Fruit fly (Drosophila melanogaster) Kc167 (cell line): Measurements from ENCODE around the gene CG6356.

Experiments
- Myc ChIP-seq: fragments of >200 bp; optimal IDR thresholded peaks from 2 replicates; lab custom pipeline; 2017; ENCODE audit warnings: missing external identifiers
- Sin3A ChIP-seq: fragments of >200 bp; optimal IDR thresholded peaks from 2 replicates; lab custom pipeline; 2018; ENCODE audit warnings: missing external identifiers
- h ChIP-seq: fragments of >200 bp; optimal IDR thresholded peaks from 3 replicates; lab custom pipeline; 2018; ENCODE audit warnings: missing external identifiers
- insv ChIP-seq: fragments of >200 bp; optimal IDR thresholded peaks from 3 replicates; lab custom pipeline; 2018; ENCODE audit warnings: missing external identifiers
- psq ChIP-seq: fragments of >200 bp; optimal IDR thresholded peaks from 2 replicates; lab custom pipeline; 2017; ENCODE audit warnings: missing external identifiers
- ttk ChIP-seq: sonication (Bioruptor generic); optimal IDR thresholded peaks from 2 replicates; lab custom pipeline; 2017; ENCODE audit warnings: missing external identifiers

Gene CG6356

dm6 chr3R:24276104-24277008, 7.4 kb upstream of the CG6356 start, which contains the start of gene Orct:
Gene Orct (plus strand): TSS chr3R:24276260.
- TF ChIP-seq ttk (lab: Kevin White, UChicago), result no peak
- no peak for TF ChIP-seq Myc (lab: Kevin White, UChicago)
- TF ChIP-seq psq, result no peak
- TF ChIP-seq insv, result no peak
- TF ChIP-seq Sin3A, result no peak
- TF ChIP-seq h (lab: Kevin White, UChicago), result no peak

dm6 chr3R:24278738-24279137, 5.0 kb upstream of the CG6356 start:
- TF ChIP-seq Myc (lab: Kevin White, UChicago) (no peak), insv (no peak), ttk (lab: Kevin White, UChicago) (no peak), h (lab: Kevin White, UChicago) (no peak), psq (no peak), Sin3A (no peak)

- TF ChIP-seq psq, result no peak
Measured at dm6 chr3R:24279291-24279690, 4.5 kb upstream of the CG6356 start, which contains the start of gene shps. Gene shps (plus strand): TSS chr3R:24279572.

dm6 chr3R:24282567-24283324, 1.0 kb upstream of the CG6356 start:
- TF ChIP-seq insv (no peak), Myc (lab: Kevin White, UChicago) (no peak), ttk (lab: Kevin White, UChicago) (no peak), psq (no peak), Sin3A (no peak), h (lab: Kevin White, UChicago) (no peak)

dm6 chr3R:24284164-24284563, 409 bp downstream of the CG6356 start:
- no peak for TF ChIP-seq Myc (lab: Kevin White, UChicago)
- TF ChIP-seq h (lab: Kevin White, UChicago), result no peak
- TF ChIP-seq ttk (lab: Kevin White, UChicago), result no peak
- no peak for TF ChIP-seq psq
- no peak for TF ChIP-seq Sin3A
- TF ChIP-seq insv, result no peak

dm6 chr3R:24285423-24285822, 1.7 kb downstream of the CG6356 start:
- TF ChIP-seq insv, result no peak
- TF ChIP-seq Myc (lab: Kevin White, UChicago), result no peak
- TF ChIP-seq h (lab: Kevin White, UChicago), result no peak
- no peak for TF ChIP-seq Sin3A
- TF ChIP-seq ttk (lab: Kevin White, UChicago), result no peak
- TF ChIP-seq psq, result no peak

dm6 chr3R:24287157-24287556, 3.4 kb downstream of the CG6356 start:
- TF ChIP-seq psq, result no peak
- no peak for TF ChIP-seq h (lab: Kevin White, UChicago)
- no peak for TF ChIP-seq Myc (lab: Kevin White, UChicago)

dm6 chr3R:24289768-24290349, 6.1 kb downstream of the CG6356 start, which contains the start of the genes CG34290 and Uck:
Gene CG34290 (minus strand): TSS chr3R:24289818.
Gene Uck (plus strand): TSS chr3R:24290172.
- TF ChIP-seq ttk (lab: Kevin White, UChicago), result no peak

- TF ChIP-seq ttk (lab: Kevin White, UChicago), result no peak
- TF ChIP-seq Myc (lab: Kevin White, UChicago), result no peak
- TF ChIP-seq Sin3A, result no peak
- no peak for TF ChIP-seq h (lab: Kevin White, UChicago)
- TF ChIP-seq insv, result no peak
- no peak for TF ChIP-seq psq
Measured at dm6 chr3R:24293171-24293570, 9.4 kb downstream of the CG6356 start.

- TF ChIP-seq psq, result no peak
- TF ChIP-seq Myc (lab: Kevin White, UChicago), result no peak
- no peak for TF ChIP-seq insv
- TF ChIP-seq h (lab: Kevin White, UChicago), result no peak
- no peak for TF ChIP-seq Sin3A
- TF ChIP-seq ttk (lab: Kevin White, UChicago), result no peak
Measured at dm6 chr3R:24294299-24294698, 10.5 kb downstream of the CG6356 start, which contains the start of gene CG5715. Gene CG5715 (minus strand): TSS chr3R:24294399.

dm6 chr3R:24294784-24295555, 11.2 kb downstream of the CG6356 start, which contains the start of gene crb:
Gene crb (plus strand): TSS chr3R:24295078.
- TF ChIP-seq Myc (lab: Kevin White, UChicago) (no peak), h (lab: Kevin White, UChicago) (no peak), psq (no peak)
